Fruit fly (Drosophila melanogaster): ENCODE data around the gene CG3078.
A peak's percentile ranks its signal among the peaks of the same experiment; 100 is the strongest.

Gene CG3078

DNA sequence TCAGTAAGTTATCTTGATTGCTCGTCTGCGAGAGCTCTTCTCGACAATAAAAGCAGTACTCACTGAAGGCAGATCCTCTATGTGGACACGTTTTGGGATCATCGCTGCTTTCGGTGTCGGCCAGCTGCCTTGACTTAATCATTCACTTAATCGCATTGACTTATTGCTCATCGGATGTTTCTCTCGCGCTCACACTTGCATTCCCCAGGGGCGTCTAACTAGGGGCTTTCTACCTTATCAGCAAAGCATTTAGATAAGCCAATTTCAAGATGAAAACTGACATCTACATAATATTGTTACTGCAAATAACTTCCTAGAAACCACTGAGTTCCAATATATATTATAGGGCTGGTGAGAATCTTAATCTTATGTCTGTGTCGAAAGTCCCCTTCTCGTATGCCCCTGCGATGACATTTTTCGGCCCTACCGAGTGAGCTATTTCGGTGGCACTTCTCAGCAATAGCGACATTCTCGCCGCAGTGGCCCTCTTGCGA, 47.3 kb downstream of the CG3078 start (continued):
- no peak for TF ChIP-seq acj6 (GFP tag; optimal IDR thresholded peaks at IDR 0.05)
- no peak for TF ChIP-seq CG6854 (GFP tag; optimal IDR thresholded peaks at IDR 0.05)
- peak; percentile 9 for TF ChIP-seq topi (GFP tag; optimal IDR thresholded peaks at IDR 0.05)
- no peak for TF ChIP-seq CG34406 (GFP tag; optimal IDR thresholded peaks at IDR 0.05)
- TF ChIP-seq Eip78C (GFP tag) = peak; percentile 20
- no peak for TF ChIP-seq CG6792 (GFP tag; optimal IDR thresholded peaks at IDR 0.05)
- TF ChIP-seq Hr38 (GFP tag; optimal IDR thresholded peaks at IDR 0.05) = no peak
- peak; percentile 42; the same call in 1 of the 2 replicates for TF ChIP-seq CG15336 (GFP tag; IDR thresholded peaks at IDR 0.05)
- TF ChIP-seq fd59A (GFP tag; optimal IDR thresholded peaks at IDR 0.05) = no peak
- peak; percentile 36; the same call in 1 of the 3 replicates for TF ChIP-seq eg (GFP tag; IDR thresholded peaks at IDR 0.05)
- TF ChIP-seq CG9139 (GFP tag; optimal IDR thresholded peaks at IDR 0.05) = no peak

DNA sequence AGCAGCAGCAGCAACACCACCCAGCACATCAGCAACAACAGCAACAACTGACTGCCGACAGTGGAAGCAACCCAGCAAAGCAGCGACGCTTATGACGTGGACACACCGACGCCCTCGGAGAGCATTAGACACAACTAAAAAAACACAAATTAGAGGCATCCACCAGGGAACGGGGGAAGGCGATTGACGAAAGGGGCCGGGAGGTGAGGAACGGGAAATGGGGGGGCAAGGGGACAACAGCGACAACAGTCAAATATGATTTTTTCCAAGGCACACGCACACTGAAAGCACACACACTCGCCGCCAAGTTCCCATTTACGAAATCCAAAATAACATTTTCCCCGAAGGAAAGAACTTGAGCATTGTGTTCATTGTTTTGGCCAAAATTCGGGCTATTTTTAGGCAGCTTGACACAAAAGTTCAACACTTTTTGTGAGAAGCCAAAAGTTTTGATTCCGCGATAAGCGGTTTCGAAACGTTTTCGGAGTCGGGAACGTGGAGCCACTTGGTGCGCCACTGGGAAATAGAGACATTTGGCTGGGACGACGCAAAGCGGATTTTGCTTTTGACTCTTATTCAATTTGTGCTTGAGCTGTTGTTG, 50.9 kb downstream of the CG3078 start:
- TF ChIP-seq pdm3 (GFP tag; optimal IDR thresholded peaks at IDR 0.05) (no peak), net (GFP tag; optimal IDR thresholded peaks at IDR 0.05) (no peak), Lpt (GFP tag; optimal IDR thresholded peaks at IDR 0.05) (no peak), CG3919 (GFP tag; optimal IDR thresholded peaks at IDR 0.05) (no peak), Hr38 (GFP tag; optimal IDR thresholded peaks at IDR 0.05) (no peak), Gug (GFP tag; IDR thresholded peaks at IDR 0.05) (no peak), CG6276 (GFP tag; optimal IDR thresholded peaks at IDR 0.05) (peak; percentile 49), cyc (GFP tag; optimal IDR thresholded peaks at IDR 0.05) (no peak), CG32006 (GFP tag; optimal IDR thresholded peaks at IDR 0.05) (peak; percentile 46), CG4318 (GFP tag; optimal IDR thresholded peaks at IDR 0.05) (no peak), svp (GFP tag) (peak; percentile 44), achi (GFP tag; optimal IDR thresholded peaks at IDR 0.05) (no peak), CG8632 (GFP tag; optimal IDR thresholded peaks at IDR 0.05) (no peak), CG6792 (GFP tag; optimal IDR thresholded peaks at IDR 0.05) (no peak), Smox (GFP tag; optimal IDR thresholded peaks at IDR 0.05) (no peak), CG10631 (GFP tag; optimal IDR thresholded peaks at IDR 0.05) (no peak), CG34406 (GFP tag; optimal IDR thresholded peaks at IDR 0.05) (no peak), CG8319 (GFP tag; optimal IDR thresholded peaks at IDR 0.05) (no peak), CG6808 (GFP tag; optimal IDR thresholded peaks at IDR 0.05) (no peak), CG11902 (GFP tag; optimal IDR thresholded peaks at IDR 0.05) (no peak), salr (GFP tag; optimal IDR thresholded peaks at IDR 0.05) (no peak), esn (GFP tag; optimal IDR thresholded peaks at IDR 0.05) (no peak), eg (GFP tag; IDR thresholded peaks at IDR 0.05) (peak; percentile 56; the same call in 1 of the 3 replicates), vri (GFP tag; optimal IDR thresholded peaks at IDR 0.05) (no peak), CG10669 (GFP tag; optimal IDR thresholded peaks at IDR 0.05) (no peak), dsx (GFP tag; optimal IDR thresholded peaks at IDR 0.05; ENCODE audit: poor library complexity, severe bottlenecking) (no peak), Ets21C (GFP tag; optimal IDR thresholded peaks at IDR 0.05) (no peak), Eip93F (GFP tag; optimal IDR thresholded peaks at IDR 0.05) (no peak), topi (GFP tag; optimal IDR thresholded peaks at IDR 0.05) (no peak), spab (GFP tag; optimal IDR thresholded peaks at IDR 0.05) (no peak), CG1621 (tag; optimal IDR thresholded peaks at IDR 0.05) (no peak), fkh (GFP tag; optimal IDR thresholded peaks at IDR 0.05) (no peak)
